Worm (Caenorhabditis elegans) whole organism, L1 larva: ENCODE data around the gene ari-2.

Experiments
- elt-2 ChIP-seq: sonication (generic microtip); optimal IDR thresholded peaks from 2 replicates; lab custom pipeline; 2016; ENCODE audit warnings: missing genetic modification characterization, mild to moderate bottlenecking, inconsistent platforms, missing compliant biosample characterization, missing genetic modification reagents
- lin-39 ChIP-seq: fragments of 150-350 bp; optimal IDR thresholded peaks from 2 replicates; lab custom pipeline; 2014; ENCODE audit warnings: missing biosample characterization, missing genetic modification reagents, missing genetic modification characterization
- nhr-12 ChIP-seq: sonication (generic microtip); optimal IDR thresholded peaks from 2 replicates; lab custom pipeline; 2017; ENCODE audit warnings: missing biosample characterization, missing genetic modification characterization
- tbx-2 ChIP-seq: sonication (generic microtip); optimal IDR thresholded peaks from 2 replicates; lab custom pipeline; 2016; ENCODE audit warnings: missing genetic modification characterization, missing compliant biosample characterization
- unc-130 ChIP-seq: fragments of 150-350 bp; optimal IDR thresholded peaks from 2 replicates; lab custom pipeline; 2017; ENCODE audit warnings: missing biosample characterization, missing genetic modification characterization, inconsistent platforms
- ztf-11 ChIP-seq, 2 experiments: sonication (generic microtip); optimal IDR thresholded peaks; 2 replicates each; lab custom pipeline; 2016 to 2017; ENCODE audit warnings: missing genetic modification characterization in 2 of 2, missing biosample characterization in 1 of 2, missing compliant biosample characterization in 1 of 2

- TF ChIP-seq lin-39 (tag; lab: Kevin White, UChicago) (no peak), nhr-12 (tag; lab: Kevin White, UChicago) (no peak), tbx-2 (tag; lab: Kevin White, UChicago) (no peak), unc-130 (no peak), elt-2 (tag; lab: Kevin White, UChicago) (no peak), ztf-11 (tag; optimal IDR thresholded peaks at IDR 0.05; lab: Kevin White, UChicago) (no peak)
These were observed 9.6 kb upstream of the ari-2 start, which contains the start of gene tebp-2 for ce11 chrIV:5541285-5541684.
